Worm (Caenorhabditis elegans): ENCODE results near the gene pfut-1.

pfut-1 gene

DNA sequence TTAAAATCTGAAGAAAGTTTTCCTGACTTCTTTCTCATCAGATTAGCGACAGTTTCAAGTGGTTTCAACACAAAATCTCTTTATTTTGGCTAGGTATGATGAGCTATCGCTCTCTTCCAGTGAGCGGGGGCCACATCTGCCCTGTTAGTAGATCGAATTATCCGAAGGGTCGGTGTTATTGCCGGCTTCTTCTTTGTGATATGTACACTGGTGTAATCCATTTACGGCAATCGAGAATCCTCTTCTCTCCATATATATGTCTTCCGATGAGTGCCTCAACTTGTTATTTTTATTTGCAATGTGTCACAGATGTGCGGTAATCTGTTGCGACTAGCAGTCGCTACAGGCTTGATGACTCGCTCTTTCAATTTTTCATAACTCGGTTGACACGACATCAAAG lies 36.7 kb downstream of the pfut-1 start:
- TF ChIP-seq ztf-7 (tag; optimal IDR thresholded peaks at IDR 0.05) (no peak), saeg-2 (GFP tag; IDR thresholded peaks at IDR 0.05) (no peak), snpc-4 (tag; optimal IDR thresholded peaks at IDR 0.05) (no peak), ztf-11 (tag; optimal IDR thresholded peaks at IDR 0.05) (no peak), ceh-62 (tag; optimal IDR thresholded peaks at IDR 0.05) (no peak), nhr-6 (tag; optimal IDR thresholded peaks at IDR 0.05) (no peak), ceh-82 (tag; optimal IDR thresholded peaks at IDR 0.05) (no peak), F10B5.3 (tag; optimal IDR thresholded peaks at IDR 0.05) (no peak), lin-29 (GFP tag; IDR thresholded peaks at IDR 0.05) (no peak), tra-1 (GFP tag; IDR thresholded peaks at IDR 0.05) (no peak), tag-97 (GFP tag; IDR thresholded peaks at IDR 0.05) (no peak)

DNA sequence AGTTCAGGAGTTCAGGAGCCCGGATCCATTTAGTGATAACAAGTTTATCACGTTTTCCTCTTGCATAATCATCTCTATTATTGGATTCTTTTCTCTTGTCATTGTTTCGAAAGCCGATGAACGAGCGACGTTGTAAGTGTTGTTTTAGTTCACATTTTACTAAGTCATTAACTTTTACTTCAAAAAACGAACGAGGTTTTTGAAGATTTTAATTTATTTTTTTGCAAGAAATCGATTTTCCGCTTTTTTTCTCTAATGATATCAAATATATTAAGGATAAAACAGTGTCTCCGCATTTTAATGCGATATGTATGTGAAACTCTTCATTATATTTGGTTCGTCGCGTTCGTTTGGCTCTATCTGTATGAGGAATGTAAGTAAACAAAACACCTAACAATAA lies 39.2 kb downstream of the pfut-1 start, which contains the start of gene F28B4.1:
TSS of gene F28B4.1 (plus strand) at position 301 of the 400 bp plus-strand sequence.
- no peak for TF ChIP-seq unc-39 (tag; optimal IDR thresholded peaks at IDR 0.05)
- peak in 1 of 2 experiments; percentile 62 for TF ChIP-seq unc-62 (GFP tag; optimal IDR thresholded peaks at IDR 0.05 in 1 of 2)
- TF ChIP-seq unc-62 (tag; optimal IDR thresholded peaks at IDR 0.05): no peak

DNA sequence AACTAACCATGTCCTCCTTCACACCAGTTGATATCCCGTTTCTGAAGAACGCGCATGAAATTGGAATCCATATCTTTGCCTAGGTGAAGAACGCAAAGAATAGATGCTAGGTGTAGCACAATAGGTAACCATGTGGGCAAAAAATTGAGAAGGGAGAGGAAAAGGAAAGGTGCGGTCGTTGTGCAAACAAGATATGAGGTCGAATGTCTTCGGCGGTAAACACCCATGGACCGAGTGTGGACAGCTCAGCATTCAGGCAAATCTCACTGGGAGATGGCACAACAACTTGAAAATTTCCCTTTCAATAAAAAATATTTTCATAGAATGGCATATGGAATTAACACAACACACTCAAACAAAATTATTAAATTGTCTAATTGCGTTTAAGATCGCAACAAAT lies 43.9 kb downstream of the pfut-1 start, which contains the start of gene F28B4.4:
TSS of gene F28B4.4 (minus strand) at position 101 of the 400 bp plus-strand sequence.
- TF ChIP-seq aha-1 (tag): peak; percentile 44
- no peak for TF ChIP-seq ces-1 (GFP tag; optimal IDR thresholded peaks at IDR 0.05)

DNA sequence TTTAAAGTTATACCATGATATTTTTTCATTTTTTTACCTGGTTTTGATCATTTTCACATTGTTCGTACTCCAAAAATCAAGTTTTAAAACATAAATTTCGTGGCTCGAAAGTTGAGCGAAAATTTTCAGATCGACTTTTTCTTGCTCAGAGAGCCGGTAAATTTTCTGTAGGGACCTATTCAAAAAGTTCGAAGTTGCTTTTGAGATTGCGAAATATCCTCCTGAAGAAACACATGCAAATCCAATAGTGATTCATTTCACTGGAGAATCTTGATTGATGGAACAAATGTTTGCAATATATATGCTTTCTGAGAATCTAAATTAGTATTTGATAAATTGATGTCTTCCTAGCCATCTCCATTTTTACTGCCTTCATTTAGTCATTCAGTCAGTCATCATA lies 51.1 kb downstream of the pfut-1 start:
- TF ChIP-seq ceh-62 (tag; optimal IDR thresholded peaks at IDR 0.05) (no peak), Y75B8A.6 (GFP tag; IDR thresholded peaks at IDR 0.05) (no peak), aha-1 (tag) (peak; percentile 61), vab-7 (GFP tag; IDR thresholded peaks at IDR 0.05) (no peak), mxl-3 (GFP tag; optimal IDR thresholded peaks at IDR 0.05) (no peak), unc-62 (GFP tag; optimal IDR thresholded peaks at IDR 0.05 in 1 of 2) (peak in 1 of 2 experiments; percentile 76), unc-62 (tag; optimal IDR thresholded peaks at IDR 0.05) (no peak)

Measured in whole organism, L4 larva.